In genomic region chrX:10300140-10300539, dm6 we compare ENCODE assay signal across 1 fruit fly cellular context.
TF ChIP-seq lines count a peak whose summit lies in the region.

No protein-coding gene starts in this region.

TF ChIP-seq in whole organism, embryonic, 481 proteins besides CTCF, POLR2A, EP300 and RAD21 (continued from another document):
- TF ChIP-seq CG12391 (tag; optimal IDR thresholded peaks at IDR 0.05; lab: Kevin White, UChicago) (peak; percentile 14), sr (GFP tag; IDR thresholded peaks at IDR 0.05; lab: Robert Waterston, UW) (no peak), dmrt99B (tag; optimal IDR thresholded peaks at IDR 0.05; lab: Kevin White, UChicago) (peak; percentile 44)
TF ChIP-seq in whole organism, embryonic: peak in this region for 30.
